Fruit fly (Drosophila melanogaster) whole organism, embryonic: ENCODE data around the gene fwe.

Experiments used
- Atf6 ChIP-seq: fragments of 200-800 bp; sonication (Bioruptor generic); IDR thresholded peaks from 2 replicates; pipeline ENCODE4 v1.3.6; 2022; ENCODE audit warnings: missing biosample characterization, missing genetic modification characterization
- Bteb2 ChIP-seq: fragments of 200-800 bp; sonication (Bioruptor generic); optimal IDR thresholded peaks from 2 replicates; lab custom pipeline; 2016; ENCODE audit warnings: missing biosample characterization, missing genetic modification characterization
- CG10959 ChIP-seq: fragments of 200-800 bp; sonication (Bioruptor generic); IDR thresholded peaks from 2 replicates; pipeline ENCODE4 v1.3.6; 2022; ENCODE audit warnings: missing biosample characterization, missing genetic modification characterization
- CG12236 ChIP-seq: fragments of 200-800 bp; sonication (Bioruptor generic); optimal IDR thresholded peaks from 2 replicates; lab custom pipeline; 2016; ENCODE audit warnings: missing biosample characterization, missing genetic modification characterization
- CG12299 ChIP-seq: fragments of 200-800 bp; sonication (Bioruptor generic); optimal IDR thresholded peaks from 2 replicates; lab custom pipeline; 2018; ENCODE audit warnings: missing biosample characterization, mild to moderate bottlenecking, missing genetic modification characterization
- CG15011 ChIP-seq: fragments of 200-800 bp; sonication (Bioruptor generic); optimal IDR thresholded peaks from 3 replicates; lab custom pipeline; 2018; ENCODE audit warnings: missing biosample characterization, mild to moderate bottlenecking, missing genetic modification characterization
- CG15479 ChIP-seq: fragments of 200-800 bp; sonication (Bioruptor generic); optimal IDR thresholded peaks from 3 replicates; lab custom pipeline; 2019; ENCODE audit warnings: missing biosample characterization, mild to moderate bottlenecking, missing genetic modification characterization, moderate library complexity
- CG1602 ChIP-seq: fragments of 200-800 bp; sonication (Bioruptor generic); optimal IDR thresholded peaks from 3 replicates; lab custom pipeline; 2016; ENCODE audit warnings: missing biosample characterization, missing genetic modification characterization
- CG17186 ChIP-seq: fragments of 200-800 bp; sonication (Bioruptor generic); optimal IDR thresholded peaks from 3 replicates; lab custom pipeline; 2017; ENCODE audit warnings: missing biosample characterization, missing genetic modification reagents, missing genetic modification characterization
- CG17612 ChIP-seq: fragments of 200-800 bp; sonication (Bioruptor generic); IDR thresholded peaks from 2 replicates; pipeline ENCODE4 v1.3.6; 2022; ENCODE audit warnings: missing biosample characterization, missing genetic modification characterization
- CG17829 ChIP-seq: fragments of 200-800 bp; optimal IDR thresholded peaks from 2 replicates; lab custom pipeline; 2019; ENCODE audit warnings: missing biosample characterization, mild to moderate bottlenecking, missing genetic modification characterization, moderate library complexity
- CG32532 ChIP-seq: fragments of 200-800 bp; sonication (Bioruptor generic); IDR thresholded peaks from 2 replicates; pipeline ENCODE4 v1.3.6; 2022; ENCODE audit warnings: missing biosample characterization, missing genetic modification characterization
- CG32772 ChIP-seq: fragments of 200-800 bp; sonication (Bioruptor generic); IDR thresholded peaks from 2 replicates; pipeline ENCODE4 v1.3.6; 2022; ENCODE audit warnings: missing biosample characterization, missing genetic modification characterization
- CG3407 ChIP-seq: fragments of 200-800 bp; sonication (Bioruptor generic); optimal IDR thresholded peaks from 2 replicates; lab custom pipeline; 2018; ENCODE audit warnings: missing biosample characterization, mild to moderate bottlenecking, missing genetic modification characterization
- CG34224 ChIP-seq: fragments of 200-800 bp; sonication (Bioruptor generic); IDR thresholded peaks from 3 replicates; pipeline ENCODE4 v1.3.6; 2022; ENCODE audit warnings: missing biosample characterization, missing genetic modification characterization; ENCODE audit not compliant: partially characterized antibody
- CG4820 ChIP-seq: fragments of 200-800 bp; sonication (Bioruptor generic); optimal IDR thresholded peaks from 3 replicates; lab custom pipeline; 2016; ENCODE audit warnings: missing biosample characterization, missing genetic modification characterization
- CG7271 ChIP-seq: fragments of 200-800 bp; sonication (Bioruptor generic); optimal IDR thresholded peaks from 2 replicates; lab custom pipeline; 2018; ENCODE audit warnings: missing biosample characterization, mild to moderate bottlenecking, missing genetic modification characterization, moderate library complexity
- CG7928 ChIP-seq: fragments of 200-800 bp; sonication (Bioruptor generic); optimal IDR thresholded peaks from 2 replicates; lab custom pipeline; 2017; ENCODE audit warnings: missing biosample characterization, mild to moderate bottlenecking, missing genetic modification characterization
- CG9797 ChIP-seq: fragments of 200-800 bp; sonication (Bioruptor generic); optimal IDR thresholded peaks from 3 replicates; lab custom pipeline; 2018; ENCODE audit warnings: missing biosample characterization, mild to moderate bottlenecking, missing genetic modification characterization
- Dad ChIP-seq: fragments of 200-800 bp; sonication (Bioruptor generic); optimal IDR thresholded peaks from 3 replicates; lab custom pipeline; 2016; ENCODE audit warnings: missing biosample characterization, missing genetic modification characterization
- Ets65A ChIP-seq: fragments of 200-800 bp; sonication (Bioruptor generic); peaks from one replicate; lab custom pipeline; 2016; ENCODE audit warnings: missing biosample characterization, missing genetic modification characterization
- Hey ChIP-seq: fragments of 200-800 bp; sonication (Bioruptor generic); optimal IDR thresholded peaks from 3 replicates; lab custom pipeline; 2018; ENCODE audit warnings: missing biosample characterization, mild to moderate bottlenecking, missing genetic modification characterization
- Kr ChIP-seq: fragments of 200-800 bp; sonication (Bioruptor generic); optimal IDR thresholded peaks from 2 replicates; lab custom pipeline; 2017; ENCODE audit warnings: missing biosample characterization, mild to moderate bottlenecking, missing genetic modification characterization
- Mad ChIP-seq: fragments of 200-800 bp; sonication (Bioruptor generic); optimal IDR thresholded peaks from 2 replicates; lab custom pipeline; 2016; ENCODE audit warnings: missing biosample characterization, missing genetic modification characterization
- Mrtf ChIP-seq: fragments of 200-800 bp; sonication (Bioruptor generic); IDR thresholded peaks from 3 replicates; pipeline ENCODE4 v1.3.6; 2022; ENCODE audit warnings: missing biosample characterization, missing genetic modification characterization
- Nf-YA ChIP-seq: fragments of 200-800 bp; sonication (Bioruptor generic); IDR thresholded peaks from 2 replicates; pipeline ENCODE4 v1.3.6; 2022; ENCODE audit warnings: missing biosample characterization, missing genetic modification characterization
- Sox100B ChIP-seq: fragments of 200-800 bp; sonication (Bioruptor generic); optimal IDR thresholded peaks from 3 replicates; lab custom pipeline; 2018; ENCODE audit warnings: missing biosample characterization, mild to moderate bottlenecking, missing genetic modification characterization
- Ssrp ChIP-seq: fragments of 200-800 bp; sonication (Bioruptor generic); optimal IDR thresholded peaks from 2 replicates; lab custom pipeline; 2018; ENCODE audit warnings: missing biosample characterization, mild to moderate bottlenecking, missing genetic modification characterization, moderate library complexity
- Xrp1 ChIP-seq: fragments of 200-800 bp; sonication (Bioruptor generic); IDR thresholded peaks from 2 replicates; pipeline ENCODE4 v1.3.6; 2022; ENCODE audit warnings: missing biosample characterization, missing genetic modification characterization
- amos ChIP-seq: fragments of 200-800 bp; sonication (Bioruptor generic); IDR thresholded peaks from 2 replicates; pipeline ENCODE4 v1.3.6; 2022; ENCODE audit warnings: missing biosample characterization, missing genetic modification characterization; ENCODE audit not compliant: partially characterized antibody
- bab2 ChIP-seq: fragments of 200-800 bp; sonication (Bioruptor generic); optimal IDR thresholded peaks from 2 replicates; lab custom pipeline; 2016; ENCODE audit warnings: missing biosample characterization, missing genetic modification characterization
- br ChIP-seq: fragments of >200 bp; optimal IDR thresholded peaks from 2 replicates; lab custom pipeline; 2017
- crc ChIP-seq: fragments of 200-800 bp; sonication (Bioruptor generic); optimal IDR thresholded peaks from 2 replicates; lab custom pipeline; 2016; ENCODE audit warnings: missing biosample characterization, missing genetic modification characterization
- crp ChIP-seq, 2 experiments: fragments of 200-800 bp; sonication (Bioruptor generic); optimal IDR thresholded peaks; 2 replicates in 1 of 2; 3 replicates in 1 of 2; lab custom pipeline; 2017; ENCODE audit warnings: missing biosample characterization in 2 of 2, missing genetic modification characterization in 2 of 2, mild to moderate bottlenecking in 1 of 2, moderate library complexity in 1 of 2
- cwo ChIP-seq: fragments of 200-800 bp; sonication (Bioruptor generic); optimal IDR thresholded peaks from 3 replicates; lab custom pipeline; 2017; ENCODE audit warnings: missing biosample characterization, missing genetic modification characterization, mild to moderate bottlenecking, moderate library complexity, missing genetic modification reagents
- disco-r ChIP-seq: fragments of 200-800 bp; sonication (Bioruptor generic); optimal IDR thresholded peaks from 2 replicates; lab custom pipeline; 2016; ENCODE audit warnings: missing biosample characterization, missing genetic modification characterization
- en ChIP-seq: fragments of 200-800 bp; sonication (Bioruptor generic); optimal IDR thresholded peaks from 2 replicates; lab custom pipeline; 2016; ENCODE audit warnings: missing biosample characterization, missing genetic modification characterization
- gce ChIP-seq: fragments of 200-800 bp; sonication (Bioruptor generic); IDR thresholded peaks from 3 replicates; pipeline ENCODE4 v1.3.6; 2022; ENCODE audit warnings: missing biosample characterization, missing genetic modification characterization
- gcm ChIP-seq: fragments of 200-800 bp; sonication (Bioruptor generic); optimal IDR thresholded peaks from 2 replicates; lab custom pipeline; 2019; ENCODE audit warnings: missing biosample characterization, mild to moderate bottlenecking, missing genetic modification characterization, moderate library complexity
- hth ChIP-seq: fragments of >200 bp; optimal IDR thresholded peaks from 2 replicates; lab custom pipeline; 2017; ENCODE audit warnings: inconsistent platforms
- knrl ChIP-seq: fragments of 200-800 bp; sonication (Bioruptor generic); IDR thresholded peaks from 3 replicates; pipeline ENCODE4 v1.3.6; 2022; ENCODE audit warnings: missing biosample characterization, missing genetic modification characterization; ENCODE audit not compliant: partially characterized antibody
- lbe ChIP-seq: fragments of 200-800 bp; sonication (Bioruptor generic); optimal IDR thresholded peaks from 2 replicates; lab custom pipeline; 2016; ENCODE audit warnings: missing biosample characterization, mild to moderate bottlenecking, missing genetic modification characterization
- otp ChIP-seq: fragments of 200-800 bp; sonication (Bioruptor generic); IDR thresholded peaks from 3 replicates; pipeline ENCODE4, ENCODE4 v1.3.6; 2022; ENCODE audit warnings: missing biosample characterization, missing genetic modification characterization
- ro ChIP-seq: fragments of 200-800 bp; sonication (Bioruptor generic); IDR thresholded peaks from 2 replicates; pipeline ENCODE4 v1.3.6; 2022; ENCODE audit warnings: missing biosample characterization, missing genetic modification characterization
- scrt ChIP-seq: fragments of 200-800 bp; sonication (Bioruptor generic); optimal IDR thresholded peaks from 2 replicates; lab custom pipeline; 2018; ENCODE audit warnings: missing biosample characterization, mild to moderate bottlenecking, missing genetic modification characterization, moderate library complexity
- trem ChIP-seq: fragments of 200-800 bp; optimal IDR thresholded peaks from 3 replicates; lab custom pipeline; 2019; ENCODE audit warnings: missing biosample characterization, mild to moderate bottlenecking, missing genetic modification characterization, moderate library complexity
- tup ChIP-seq: fragments of 200-800 bp; sonication (Bioruptor generic); optimal IDR thresholded peaks from 2 replicates; lab custom pipeline; 2016; ENCODE audit warnings: missing biosample characterization, mild to moderate bottlenecking, missing genetic modification characterization, moderate library complexity
- wor ChIP-seq: fragments of 200-800 bp; sonication (Bioruptor generic); IDR thresholded peaks from 2 replicates; pipeline ENCODE4 v1.3.6; 2022; ENCODE audit warnings: missing biosample characterization, missing genetic modification characterization
- zen ChIP-seq: fragments of 200-800 bp; sonication (Bioruptor generic); optimal IDR thresholded peaks from 3 replicates; lab custom pipeline; 2018; ENCODE audit warnings: missing biosample characterization, mild to moderate bottlenecking, missing genetic modification characterization, moderate library complexity
- zfh1 ChIP-seq: fragments of 200-800 bp; sonication (Bioruptor generic); IDR thresholded peaks from 3 replicates; pipeline ENCODE4 v1.3.6; 2022; ENCODE audit warnings: missing biosample characterization, missing genetic modification characterization

Gene fwe

DNA sequence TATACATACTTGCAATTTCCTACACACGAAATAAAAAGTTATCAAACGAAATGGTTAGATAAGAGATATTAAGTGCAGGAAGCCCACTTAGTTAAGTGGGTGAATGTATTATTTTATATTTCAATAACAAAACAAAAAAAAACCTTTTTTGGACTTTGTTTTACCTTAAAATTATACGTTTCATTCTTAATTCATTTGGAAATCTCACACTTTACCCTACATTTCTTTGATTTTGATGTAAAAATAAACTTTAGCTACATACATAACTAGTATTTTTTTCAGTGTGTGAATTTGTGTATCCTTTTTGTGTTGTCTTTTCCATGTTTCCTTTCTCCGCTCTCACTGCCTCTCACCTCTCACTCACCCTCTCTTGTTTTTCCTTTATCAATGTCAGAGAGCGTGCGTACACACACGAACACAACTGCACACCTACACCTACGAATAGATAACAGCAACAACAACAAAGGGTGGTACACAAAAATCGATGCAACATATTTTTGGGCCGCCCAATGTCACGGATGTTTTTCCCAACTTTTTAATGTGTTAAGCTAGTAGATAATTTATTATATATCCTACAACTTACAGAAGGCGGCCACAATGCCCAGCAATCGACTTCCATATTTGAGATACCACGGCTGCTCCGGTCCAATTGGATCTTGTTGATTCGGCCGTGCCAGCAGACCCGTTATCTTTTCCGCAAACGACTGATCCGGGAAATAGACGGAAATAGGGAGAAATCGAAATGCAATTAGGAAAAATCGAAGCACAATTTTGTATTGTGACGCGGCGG, 662 bp downstream of the fwe start (continued):
- no peak for TF ChIP-seq disco-r
- peak; percentile 53 for TF ChIP-seq CG4820 (GFP tag; lab: Kevin White, UChicago)
- no peak for TF ChIP-seq amos
- TF ChIP-seq wor (GFP tag; lab: Robert Waterston, UW), result no peak
- no peak for TF ChIP-seq CG9797 (GFP tag; lab: Kevin White, UChicago)
- peak; percentile 60 for TF ChIP-seq CG1602 (GFP tag; lab: Kevin White, UChicago)
- TF ChIP-seq trem, result peak; percentile 22
- no peak for TF ChIP-seq Ets65A (GFP tag; lab: Kevin White, UChicago)
- TF ChIP-seq en, result no peak
- TF ChIP-seq Mad (GFP tag; lab: Kevin White, UChicago), result peak; percentile 23
- TF ChIP-seq crc, result peak; percentile 51
- TF ChIP-seq CG17612 (GFP tag; lab: Robert Waterston, UW), result 0 out of 2 replicates have a peak, but pooled peaks have one; percentile 24
- TF ChIP-seq CG12236, result peak; percentile 13
- TF ChIP-seq Hey (tag; lab: Kevin White, UChicago), result no peak
- peak; percentile 50 for TF ChIP-seq CG12299
- TF ChIP-seq Sox100B, result peak; percentile 75
- TF ChIP-seq lbe (GFP tag; lab: Kevin White, UChicago), result peak; percentile 66
- peak in 1 of 2 experiments; percentile 11 for TF ChIP-seq crp (GFP tag; optimal IDR thresholded peaks at IDR 0.05; lab: Kevin White, UChicago)
- TF ChIP-seq gce, result no peak
- TF ChIP-seq CG32772, result no peak
- no peak for TF ChIP-seq ro (GFP tag; lab: Robert Waterston, UW)
- TF ChIP-seq CG7928 (GFP tag; lab: Kevin White, UChicago), result no peak
- peak; percentile 44 for TF ChIP-seq zen
- TF ChIP-seq zfh1, result 0 out of 3 replicates have a peak, but pooled peaks have one; percentile 39
- TF ChIP-seq Nf-YA (GFP tag; lab: Robert Waterston, UW), result no peak
- peak; percentile 54 for TF ChIP-seq scrt
- peak; percentile 48 for TF ChIP-seq CG3407 (GFP tag; lab: Kevin White, UChicago)
- peak; percentile 61; the same call in 1 of the 2 replicates for TF ChIP-seq CG32532 (GFP tag; lab: Robert Waterston, UW)
- TF ChIP-seq Xrp1, result peak; percentile 76; the same call in 1 of the 2 replicates
- peak; percentile 65 for TF ChIP-seq CG15479 (GFP tag; lab: Kevin White, UChicago)
- TF ChIP-seq Atf6 (GFP tag; lab: Robert Waterston, UW), result peak; percentile 48; the same call in 1 of the 2 replicates
- no peak for TF ChIP-seq br (lab: Kevin White, UChicago)
- peak; percentile 76 for TF ChIP-seq gcm (GFP tag; lab: Kevin White, UChicago)
- TF ChIP-seq knrl (GFP tag; lab: Robert Waterston, UW), result no peak
- TF ChIP-seq cwo (GFP tag; lab: Kevin White, UChicago), result peak; percentile 79
- peak; percentile 53 for TF ChIP-seq Ssrp (tag; lab: Kevin White, UChicago)
- TF ChIP-seq Mrtf (GFP tag; lab: Robert Waterston, UW), result no peak
- no peak for TF ChIP-seq otp
- no peak for TF ChIP-seq CG17186 (GFP tag; lab: Kevin White, UChicago)
- no peak for TF ChIP-seq Dad
- TF ChIP-seq CG15011 (GFP tag; lab: Kevin White, UChicago), result peak; percentile 73
- peak; percentile 51 for TF ChIP-seq CG17829
- no peak for TF ChIP-seq tup (GFP tag; lab: Kevin White, UChicago)
- no peak for TF ChIP-seq hth (lab: Kevin White, UChicago)
- TF ChIP-seq Bteb2, result peak; percentile 32
- no peak for TF ChIP-seq CG34224 (GFP tag; lab: Robert Waterston, UW)
- peak; percentile 57 for TF ChIP-seq bab2
- no peak for TF ChIP-seq CG7271 (tag; lab: Kevin White, UChicago)
- no peak for TF ChIP-seq CG10959 (GFP tag; lab: Robert Waterston, UW)
- no peak for TF ChIP-seq Kr
